Fruit fly (Drosophila melanogaster) whole organism: ENCODE measurements around the gene CG7567.

Source experiments
- CG8478 ChIP-seq: fragments of >200 bp; optimal IDR thresholded peaks from 2 replicates; lab custom pipeline; 2018; ENCODE audit warnings: inconsistent platforms
- Dll ChIP-seq: fragments of >200 bp; optimal IDR thresholded peaks from 2 replicates; lab custom pipeline; 2017
- EcR ChIP-seq, 2 experiments: fragments of >200 bp; optimal IDR thresholded peaks; 2 replicates each; lab custom pipeline; 2017; ENCODE audit warnings: missing biosample characterization in 2 of 2, missing genetic modification characterization in 2 of 2, missing genetic modification reagents in 2 of 2
- pan ChIP-seq: fragments of >200 bp; optimal IDR thresholded peaks from 2 replicates; lab custom pipeline; 2017
- psq ChIP-seq: fragments of >200 bp; optimal IDR thresholded peaks from 2 replicates; lab custom pipeline; 2017
- usp ChIP-seq: fragments of >200 bp; optimal IDR thresholded peaks from 2 replicates; lab custom pipeline; 2017; ENCODE audit warnings: missing biosample characterization, missing genetic modification characterization, mixed read lengths

The CG7567 gene

DNA sequence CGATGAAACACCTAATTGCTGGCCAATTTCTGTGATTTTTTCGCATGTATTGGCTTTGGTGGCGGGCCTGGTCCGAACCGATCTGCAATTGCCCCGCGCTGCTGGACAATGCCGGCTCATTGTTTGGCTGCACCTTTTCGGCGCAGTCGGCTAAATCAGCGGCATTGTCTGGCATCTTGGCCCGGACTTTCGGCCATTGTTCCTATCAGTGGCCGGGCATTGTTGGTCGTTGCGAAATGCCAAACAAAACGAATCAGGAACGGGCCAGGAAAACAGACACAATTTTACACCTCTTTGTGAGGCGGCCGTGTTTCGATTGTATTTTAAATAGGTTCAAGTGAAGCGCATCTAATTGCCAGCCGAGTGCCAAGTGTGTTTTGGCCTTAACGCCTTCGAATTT is 42.7 kb downstream of the CG7567 start:
- no peak for TF ChIP-seq usp
- TF ChIP-seq Dll (lab: Kevin White, UChicago), result no peak
- no peak for TF ChIP-seq pan (lab: Kevin White, UChicago)
- TF ChIP-seq psq (lab: Kevin White, UChicago), result no peak
- TF ChIP-seq CG8478 (lab: Kevin White, UChicago), result no peak
- TF ChIP-seq EcR (GFP tag; optimal IDR thresholded peaks at IDR 0.05; lab: Kevin White, UChicago), result no peak

dm6 chr3R:29540948-29541741 is 46.8 kb downstream of the CG7567 start:
- TF ChIP-seq psq (lab: Kevin White, UChicago), result no peak
- no peak for TF ChIP-seq pan (lab: Kevin White, UChicago)
- TF ChIP-seq usp, result no peak
- no peak for TF ChIP-seq Dll (lab: Kevin White, UChicago)
- TF ChIP-seq EcR (GFP tag; optimal IDR thresholded peaks at IDR 0.05; lab: Kevin White, UChicago), result no peak
- TF ChIP-seq CG8478 (lab: Kevin White, UChicago), result no peak

dm6 chr3R:29538436-29538835 is 49.5 kb downstream of the CG7567 start:
- TF ChIP-seq Dll (lab: Kevin White, UChicago) (no peak), CG8478 (lab: Kevin White, UChicago) (no peak), pan (lab: Kevin White, UChicago) (no peak), EcR (GFP tag; optimal IDR thresholded peaks at IDR 0.05; lab: Kevin White, UChicago) (no peak), psq (lab: Kevin White, UChicago) (no peak), usp (no peak)
